Fruit fly (Drosophila melanogaster): ENCODE measurements around the gene Vha16-2.

Vha16-2 gene

DNA sequence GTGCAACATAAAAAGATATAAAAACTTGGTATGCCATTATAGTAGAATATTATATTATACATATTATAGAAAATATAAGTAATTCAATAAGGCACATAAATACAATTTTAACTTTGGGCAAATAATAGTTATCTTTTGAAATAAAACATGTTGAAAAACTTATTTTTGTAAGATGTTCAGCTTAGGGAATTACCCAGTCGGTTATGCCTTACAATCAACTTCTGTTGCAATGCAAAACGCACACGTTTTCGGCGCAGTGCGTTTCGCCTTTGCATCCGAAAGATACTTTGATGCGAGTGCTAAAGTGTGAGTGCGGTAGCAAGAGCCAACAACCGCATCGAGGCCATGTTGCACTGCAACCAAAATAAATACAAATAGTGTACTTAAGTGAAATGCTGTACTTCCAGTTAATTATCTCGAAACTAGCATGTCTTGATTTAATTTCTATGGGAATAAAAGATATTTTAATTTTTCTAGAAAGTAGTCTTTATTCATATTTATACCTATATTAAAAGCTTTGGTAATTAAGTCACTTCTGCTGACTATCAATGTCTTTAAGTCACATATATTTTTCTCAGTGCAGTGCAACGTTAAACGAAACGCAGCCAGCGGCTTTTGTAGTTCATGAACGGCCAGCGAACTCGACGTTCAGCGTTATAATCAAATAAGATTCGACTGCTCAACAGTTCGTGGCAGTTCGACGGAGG lies 27.6 kb upstream of the Vha16-2 start:
- peak; percentile 19 for TF ChIP-seq CG17801 (GFP tag; optimal IDR thresholded peaks at IDR 0.05; ENCODE audit: partially characterized antibody)

DNA sequence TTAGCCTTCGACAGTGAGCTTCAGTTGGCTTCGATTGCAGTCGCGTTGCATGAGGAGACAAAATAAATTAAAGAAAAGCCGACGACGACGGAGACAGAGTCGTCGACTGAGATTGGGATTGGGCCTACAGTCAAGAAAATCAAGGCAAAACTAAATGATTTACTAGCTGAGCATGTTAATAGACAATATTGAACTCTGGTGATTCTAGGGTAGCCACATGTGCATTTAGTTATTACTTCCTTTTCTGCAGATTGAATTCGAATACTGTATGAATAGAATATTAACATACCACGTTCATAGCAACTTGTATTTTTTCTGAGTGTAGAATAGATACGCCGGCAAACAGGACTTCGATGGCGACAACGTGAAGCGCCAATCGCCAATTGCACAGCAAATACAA lies 26.4 kb upstream of the Vha16-2 start:
- no peak for TF ChIP-seq CG17801 (GFP tag; optimal IDR thresholded peaks at IDR 0.05; ENCODE audit: partially characterized antibody)

DNA sequence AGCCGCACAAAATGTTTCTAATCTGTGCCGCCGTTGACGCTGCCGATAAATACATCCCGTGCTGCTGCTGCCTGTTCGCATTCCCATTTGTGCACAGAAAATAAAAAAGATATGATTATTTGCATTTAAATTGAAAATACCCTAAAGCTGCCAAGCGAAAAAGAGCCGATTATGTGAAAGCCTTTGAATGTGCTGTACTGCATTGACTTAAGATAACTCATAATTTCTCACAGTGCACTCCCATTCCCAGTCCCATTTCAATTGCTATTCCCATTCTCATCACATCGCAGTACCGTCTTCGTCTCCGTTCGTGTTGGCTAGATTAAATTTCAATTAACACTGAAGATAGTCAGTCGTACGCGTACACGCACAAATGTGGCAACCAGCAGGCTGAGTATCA lies 25.8 kb upstream of the Vha16-2 start:
- no peak for TF ChIP-seq CG17801 (GFP tag; optimal IDR thresholded peaks at IDR 0.05; ENCODE audit: partially characterized antibody)

DNA sequence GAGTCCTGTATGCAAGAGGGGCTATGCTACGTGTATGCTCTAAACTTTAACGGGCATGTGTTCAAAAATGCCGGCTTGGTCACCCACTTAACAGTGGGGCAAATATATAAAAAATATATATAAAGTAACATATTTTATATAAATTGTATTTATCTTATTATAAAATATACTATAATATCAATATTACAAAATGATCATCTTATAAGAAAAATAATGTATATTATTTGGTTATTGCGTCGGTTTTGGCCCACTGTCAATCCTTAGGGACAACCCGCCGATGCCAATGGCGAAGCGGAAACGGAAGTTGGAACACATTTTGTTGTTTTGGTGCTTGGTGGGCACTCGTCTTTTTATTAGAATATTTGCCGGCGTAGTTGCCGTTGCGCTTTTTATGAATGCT lies 24.2 kb upstream of the Vha16-2 start:
- no peak for TF ChIP-seq CG17801 (GFP tag; optimal IDR thresholded peaks at IDR 0.05; ENCODE audit: partially characterized antibody)

DNA sequence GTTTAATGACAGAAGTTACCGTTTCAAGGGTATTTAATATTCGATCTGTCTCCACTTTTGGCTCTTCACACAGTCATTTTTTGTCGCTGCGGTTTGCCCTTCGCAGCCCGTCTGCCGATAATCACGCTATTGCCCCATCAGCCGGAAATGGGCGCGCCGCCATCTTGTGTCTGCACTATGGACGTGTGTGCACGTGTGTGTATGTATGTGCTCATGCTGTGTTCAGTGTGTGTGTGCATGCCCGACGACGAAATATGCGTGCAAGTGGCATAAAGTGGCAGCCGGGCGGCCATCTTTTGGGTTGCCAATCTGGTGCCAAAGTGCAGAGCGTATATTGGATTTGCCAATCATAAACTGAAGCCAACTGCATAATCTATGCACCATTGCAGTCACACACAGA lies 20.3 kb upstream of the Vha16-2 start:
- TF ChIP-seq CG17801 (GFP tag; optimal IDR thresholded peaks at IDR 0.05; ENCODE audit: partially characterized antibody): no peak

DNA sequence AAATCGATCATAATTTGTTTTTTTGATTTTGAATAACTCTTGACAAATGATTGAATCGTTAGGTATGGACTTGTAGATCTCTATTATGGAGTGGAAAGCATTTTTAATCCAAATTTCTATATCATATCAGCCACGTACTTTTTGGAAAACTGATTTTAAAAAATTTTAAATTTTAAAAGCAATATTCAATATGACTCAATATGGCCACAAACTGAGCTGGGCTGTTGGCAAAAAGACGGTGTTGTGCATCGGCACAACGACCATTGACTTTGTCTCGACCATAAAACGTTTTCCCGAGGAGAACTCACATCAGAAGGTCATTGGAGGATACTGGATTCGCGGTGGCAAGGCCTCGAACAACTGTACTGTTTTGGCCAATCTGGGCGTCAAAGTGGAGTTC lies 16.4 kb upstream of the Vha16-2 start, which contains the start of the genes CG12289 and CG7551:
Gene CG12289, minus strand, starts transcription at position 101 of the 400 bp plus-strand sequence.
Gene CG7551, plus strand, starts transcription at position 121 of the 400 bp plus-strand sequence.
- TF ChIP-seq CG17801 (GFP tag; optimal IDR thresholded peaks at IDR 0.05; ENCODE audit: partially characterized antibody): no peak

DNA sequence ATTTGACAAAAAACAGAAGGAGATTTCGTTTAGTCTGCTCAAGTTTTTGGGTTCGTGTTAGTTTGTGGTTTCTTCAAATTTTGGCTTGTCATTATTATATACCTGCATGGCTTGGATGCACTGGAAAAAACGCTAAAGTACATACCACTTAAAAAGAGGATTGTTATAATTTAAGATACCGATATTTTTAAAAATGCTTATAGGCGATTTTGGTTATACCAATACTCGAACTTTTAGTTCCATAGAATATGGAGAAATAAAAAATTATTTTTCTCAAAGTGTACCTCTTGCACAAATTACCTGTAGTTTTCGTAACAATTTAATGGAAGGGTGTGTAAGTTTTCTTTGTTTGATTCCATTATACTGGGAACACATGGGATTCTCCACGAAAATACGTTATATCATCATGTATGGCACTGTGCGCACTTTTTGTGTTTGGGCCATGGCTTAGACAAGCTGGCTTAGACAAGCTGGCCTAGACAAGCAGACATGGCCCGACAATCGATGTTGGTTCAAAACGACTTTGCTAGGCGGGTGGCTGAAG lies 9.3 kb upstream of the Vha16-2 start, which contains the start of gene Fum3:
Gene Fum3, minus strand, starts transcription at position 494 of the 544 bp plus-strand sequence.
- no peak for TF ChIP-seq CG17801 (GFP tag; optimal IDR thresholded peaks at IDR 0.05; ENCODE audit: partially characterized antibody)

DNA sequence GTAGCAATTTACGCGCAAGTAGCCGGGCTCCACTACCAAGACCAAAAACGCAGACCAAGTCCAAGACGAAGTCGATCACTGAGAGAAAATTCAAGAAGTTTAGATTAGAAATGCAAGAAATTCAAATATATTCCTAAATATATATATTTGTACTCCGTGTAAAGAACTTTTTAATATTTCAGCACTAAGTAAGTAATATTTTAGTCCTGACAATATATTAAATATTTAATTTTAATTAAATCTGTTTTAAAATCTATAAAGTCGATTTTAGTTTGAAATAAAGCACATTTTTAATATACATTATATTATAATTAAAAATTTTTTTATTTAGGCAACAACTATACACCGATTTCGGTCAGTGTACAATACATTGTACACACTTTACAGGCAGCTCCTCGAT lies 7.8 kb upstream of the Vha16-2 start:
- TF ChIP-seq CG17801 (GFP tag; optimal IDR thresholded peaks at IDR 0.05; ENCODE audit: partially characterized antibody): no peak

DNA sequence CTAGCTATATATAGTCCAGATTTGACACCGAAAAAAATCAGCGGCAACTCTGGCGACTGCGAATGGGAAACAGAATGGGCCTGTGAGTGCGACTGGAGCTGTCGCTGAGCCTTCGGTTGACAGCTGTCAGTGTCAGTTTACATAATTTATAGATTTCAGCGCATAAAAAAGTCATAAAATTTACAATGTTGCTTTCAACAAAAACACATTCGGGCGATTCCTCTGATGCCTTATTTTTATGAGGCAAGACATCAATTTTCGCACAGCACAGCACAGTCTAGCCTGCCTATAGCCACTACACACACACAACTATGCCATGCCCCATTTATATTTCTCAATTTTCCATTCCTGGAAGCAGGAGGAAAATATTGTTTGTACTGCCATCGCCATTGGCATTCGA lies 2.4 kb upstream of the Vha16-2 start:
- no peak for TF ChIP-seq CG17801 (GFP tag; optimal IDR thresholded peaks at IDR 0.05; ENCODE audit: partially characterized antibody)

DNA sequence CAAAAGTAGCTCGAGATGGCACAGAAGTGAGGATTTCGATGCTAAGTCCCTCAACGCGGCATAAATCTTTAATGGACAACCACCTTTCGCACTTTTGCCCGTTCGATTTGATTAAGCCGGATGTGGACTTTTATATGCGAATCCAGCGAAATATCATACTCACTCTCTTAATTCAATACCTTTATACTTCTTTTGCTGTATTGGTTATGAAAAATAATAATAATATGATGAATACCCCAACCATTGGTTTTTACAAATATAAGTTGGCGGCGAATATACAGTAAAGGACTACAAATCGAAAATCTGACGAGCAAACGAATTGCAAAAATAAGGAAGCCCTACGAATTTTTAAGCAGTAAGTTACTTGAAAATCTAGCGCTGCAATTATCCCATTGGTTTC lies 1.8 kb upstream of the Vha16-2 start, which contains the start of gene Vha16-3:
Gene Vha16-3, plus strand, starts transcription at position 301 of the 400 bp plus-strand sequence.
- TF ChIP-seq CG17801 (GFP tag; optimal IDR thresholded peaks at IDR 0.05; ENCODE audit: partially characterized antibody): no peak

DNA sequence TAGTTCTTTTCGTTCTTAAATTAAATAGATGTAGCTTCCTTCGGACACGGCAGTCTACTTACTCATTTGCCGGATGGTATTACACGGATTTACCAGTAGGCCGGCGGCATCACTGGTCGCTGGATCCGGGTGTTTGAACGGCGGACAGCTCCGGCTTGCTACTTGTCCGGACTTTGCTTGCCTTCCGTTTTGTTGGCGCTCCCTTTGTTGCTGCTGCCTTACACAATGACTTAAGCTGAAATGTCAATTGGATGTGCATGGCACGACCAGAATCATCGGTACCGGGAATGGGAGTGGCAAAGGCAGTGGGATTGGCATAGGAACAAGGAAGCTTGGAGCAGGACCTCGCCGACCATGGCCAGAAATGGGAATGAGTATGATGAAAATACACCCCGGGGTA lies 5.5 kb downstream of the Vha16-2 start:
- no peak for TF ChIP-seq CG17801 (GFP tag; optimal IDR thresholded peaks at IDR 0.05; ENCODE audit: partially characterized antibody)

DNA sequence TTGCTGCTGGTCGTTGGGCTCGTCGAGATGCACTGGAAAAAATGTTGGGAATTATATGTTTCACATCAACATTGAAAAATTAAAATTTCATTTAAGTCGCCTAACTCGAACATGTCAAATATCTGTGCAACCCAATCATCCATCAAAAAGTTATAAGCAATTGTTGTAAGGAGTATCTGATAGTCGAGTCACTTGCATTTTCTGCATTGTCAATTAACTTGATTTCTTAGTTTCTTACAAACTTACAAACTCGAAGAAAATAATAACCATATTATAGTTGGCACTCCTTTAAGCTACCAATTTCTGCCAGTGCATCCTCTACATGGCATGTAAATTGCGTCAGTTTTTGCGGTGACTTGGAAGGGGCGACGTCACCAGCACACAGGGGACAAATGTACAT lies 8.4 kb downstream of the Vha16-2 start:
- TF ChIP-seq CG17801 (GFP tag; optimal IDR thresholded peaks at IDR 0.05; ENCODE audit: partially characterized antibody): no peak

DNA sequence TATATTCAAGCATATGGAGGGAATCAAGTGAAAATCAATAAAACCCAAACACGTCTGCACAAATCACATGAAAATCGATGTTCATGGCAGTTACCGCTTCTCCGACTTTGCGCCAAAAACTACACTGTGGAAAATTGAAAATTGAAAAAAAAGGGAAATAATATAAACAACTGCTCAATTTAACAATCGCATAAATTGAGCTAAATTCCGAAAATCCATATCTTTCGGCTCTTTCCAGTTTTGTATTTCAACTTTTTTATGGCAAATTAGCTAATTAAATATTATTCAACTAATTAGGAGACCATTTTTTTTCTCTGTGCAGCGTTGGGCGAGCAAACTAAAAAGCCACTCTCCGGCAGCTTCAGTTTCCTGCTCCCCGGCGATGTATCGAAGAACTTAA lies 9.7 kb downstream of the Vha16-2 start:
- TF ChIP-seq CG17801 (GFP tag; optimal IDR thresholded peaks at IDR 0.05; ENCODE audit: partially characterized antibody): no peak

DNA sequence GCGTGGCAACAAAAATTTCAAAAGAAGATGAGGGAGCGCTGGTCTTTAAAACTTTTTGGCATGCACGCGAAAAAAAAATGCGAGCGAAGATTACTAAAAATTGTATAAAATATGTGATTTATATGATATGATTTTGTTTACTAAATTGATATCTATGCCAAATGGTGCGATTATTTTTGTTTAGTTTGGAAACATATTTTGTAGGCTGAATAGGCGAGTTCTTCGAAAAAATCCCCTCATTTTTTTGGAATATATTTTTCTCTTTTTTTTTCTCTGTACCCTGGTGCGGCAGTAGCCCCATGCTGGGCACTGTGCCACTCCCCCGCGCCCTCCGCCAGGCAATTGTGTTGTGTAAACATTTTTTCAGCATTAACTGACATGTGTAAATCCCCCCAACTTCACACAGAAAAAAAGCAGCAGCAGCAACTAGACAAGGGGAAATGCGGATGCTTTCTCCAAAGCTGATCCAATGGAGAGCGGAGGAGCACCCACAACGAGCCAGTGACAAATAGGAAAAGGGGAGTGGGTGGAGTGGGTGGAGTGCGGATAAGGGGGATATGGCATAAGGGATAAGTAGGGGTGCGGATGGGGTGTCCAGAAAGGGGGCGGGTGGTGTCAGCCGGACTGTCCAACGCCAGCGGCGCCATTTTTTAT lies 11.3 kb downstream of the Vha16-2 start:
- TF ChIP-seq CG17801 (GFP tag; optimal IDR thresholded peaks at IDR 0.05; ENCODE audit: partially characterized antibody): no peak

DNA sequence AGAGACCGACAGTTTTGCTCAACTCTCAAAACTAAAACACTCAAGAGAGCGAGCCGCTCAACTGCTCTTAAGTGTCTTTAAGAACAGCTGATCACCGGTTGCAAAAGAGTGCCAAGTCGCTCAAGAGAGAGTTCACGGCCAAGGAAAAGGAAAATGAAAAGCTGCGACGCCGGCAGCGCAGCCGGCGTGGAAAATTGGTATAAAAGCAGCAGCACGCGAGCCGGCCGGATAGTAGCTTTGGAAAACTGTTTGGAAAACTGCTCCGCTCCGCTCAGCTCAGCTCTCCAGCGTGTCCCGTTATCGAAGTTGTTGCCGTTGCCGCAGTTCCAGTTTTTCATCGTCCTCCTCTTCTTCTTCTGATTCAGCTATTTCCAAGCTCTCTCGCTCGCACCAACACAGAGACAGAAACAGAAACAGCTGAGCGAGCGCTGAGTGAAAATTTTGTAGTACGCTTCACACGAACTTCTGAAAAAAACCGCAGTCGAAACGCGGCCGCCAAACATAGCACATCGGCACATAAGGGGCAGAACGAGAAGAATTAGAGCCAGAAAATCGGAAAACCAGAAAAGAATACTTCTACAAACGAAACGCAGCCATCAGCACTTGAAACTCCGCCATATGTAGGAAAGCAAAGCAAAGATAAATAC lies 12.7 kb downstream of the Vha16-2 start, which contains the start of gene chrb:
Gene chrb, plus strand, starts transcription at position 224 of the 647 bp plus-strand sequence.
- TF ChIP-seq CG17801 (GFP tag; optimal IDR thresholded peaks at IDR 0.05; ENCODE audit: partially characterized antibody): peak; percentile 55

Data from ovary, adult (tissue).